Fruit fly (Drosophila melanogaster) whole organism, wandering third instar larva: ENCODE measurements around the gene CG18063.

Experiments used
- CG32264 ChIP-seq: fragments of 200-800 bp; sonication (Bioruptor generic); optimal IDR thresholded peaks from 2 replicates; lab custom pipeline; 2016; ENCODE audit warnings: missing biosample characterization, missing genetic modification characterization
- Dfd ChIP-seq: fragments of >200 bp; optimal IDR thresholded peaks from 2 replicates; lab custom pipeline; 2017; ENCODE audit warnings: missing biosample characterization, missing genetic modification characterization
- OdsH ChIP-seq: fragments of 200-800 bp; sonication (Bioruptor generic); optimal IDR thresholded peaks from 2 replicates; lab custom pipeline; 2016; ENCODE audit warnings: missing biosample characterization, mild to moderate bottlenecking, missing genetic modification characterization
- br ChIP-seq: fragments of 200-800 bp; sonication (Bioruptor generic); optimal IDR thresholded peaks from 2 replicates; lab custom pipeline; 2016; ENCODE audit warnings: missing biosample characterization, missing genetic modification characterization
- fru ChIP-seq: fragments of 200-800 bp; sonication (Bioruptor generic); optimal IDR thresholded peaks from 3 replicates; lab custom pipeline; 2016; ENCODE audit warnings: missing biosample characterization, mild to moderate bottlenecking, missing genetic modification characterization
- pan ChIP-seq: fragments of >200 bp; optimal IDR thresholded peaks from 2 replicates; lab custom pipeline; 2017
- psq ChIP-seq: fragments of 200-800 bp; sonication (Bioruptor generic); optimal IDR thresholded peaks from 3 replicates; lab custom pipeline; 2017; ENCODE audit warnings: missing biosample characterization, mild to moderate bottlenecking, missing genetic modification characterization, moderate library complexity
- sage ChIP-seq: fragments of 200-800 bp; sonication (Bioruptor generic); optimal IDR thresholded peaks from 2 replicates; lab custom pipeline; 2016; ENCODE audit warnings: missing biosample characterization, mild to moderate bottlenecking, missing genetic modification characterization
- woc ChIP-seq: sonication (Bioruptor generic); optimal IDR thresholded peaks from 2 replicates; lab custom pipeline; 2016; ENCODE audit warnings: missing biosample characterization, mild to moderate bottlenecking, missing genetic modification characterization

DNA sequence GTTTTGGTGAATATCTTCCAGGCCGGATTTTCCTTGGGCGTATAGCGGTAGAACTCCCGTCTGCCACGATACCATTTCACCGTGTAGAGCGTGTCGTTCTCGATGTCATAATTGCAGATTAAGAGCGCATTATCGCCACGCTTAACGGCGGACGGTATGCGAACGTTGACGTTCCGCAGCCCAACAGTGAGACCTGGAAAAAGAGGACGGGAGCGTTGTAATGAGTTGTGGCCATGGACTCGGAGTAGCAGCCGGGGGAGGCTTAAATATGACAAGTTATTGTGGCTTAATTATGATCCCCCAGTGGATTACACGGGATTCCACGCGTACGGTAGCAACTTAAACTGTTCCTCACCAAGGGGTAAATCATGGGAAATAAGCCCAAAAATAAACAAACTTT is 49.6 kb upstream of the CG18063 start:
- TF ChIP-seq woc (GFP tag; lab: Kevin White, UChicago) (no peak), pan (lab: Kevin White, UChicago) (no peak), br (GFP tag; lab: Kevin White, UChicago) (no peak), Dfd (GFP tag; lab: Kevin White, UChicago) (no peak), CG32264 (no peak), OdsH (GFP tag; lab: Kevin White, UChicago) (no peak), sage (GFP tag; lab: Kevin White, UChicago) (no peak), fru (no peak), psq (GFP tag; lab: Kevin White, UChicago) (no peak)
